Fruit fly (Drosophila melanogaster) whole organism, embryonic: Measurements from ENCODE around the gene CaMKII.

Experiments
- ATbp ChIP-seq: fragments of 200-800 bp; sonication (Bioruptor generic); optimal IDR thresholded peaks from 2 replicates; lab custom pipeline; 2017; ENCODE audit warnings: missing biosample characterization, mild to moderate bottlenecking, missing genetic modification characterization, missing genetic modification reagents
- Atf6 ChIP-seq: fragments of 200-800 bp; sonication (Bioruptor generic); IDR thresholded peaks from 2 replicates; pipeline ENCODE4 v1.3.6; 2022; ENCODE audit warnings: missing biosample characterization, missing genetic modification characterization
- CG10654 ChIP-seq: fragments of 200-800 bp; sonication (Bioruptor generic); optimal IDR thresholded peaks from 2 replicates; lab custom pipeline; 2016; ENCODE audit warnings: missing biosample characterization, missing genetic modification characterization
- CG12104 ChIP-seq: fragments of 200-800 bp; sonication (Bioruptor generic); optimal IDR thresholded peaks from 3 replicates; lab custom pipeline; 2016; ENCODE audit warnings: missing biosample characterization, missing genetic modification characterization
- CG13424 ChIP-seq: fragments of 200-800 bp; sonication (Bioruptor generic); optimal IDR thresholded peaks from 2 replicates; lab custom pipeline; 2019; ENCODE audit warnings: missing biosample characterization, mild to moderate bottlenecking, missing genetic modification characterization, moderate library complexity
- CG13894 ChIP-seq: fragments of 200-800 bp; sonication (Bioruptor generic); optimal IDR thresholded peaks from 3 replicates; lab custom pipeline; 2018; ENCODE audit warnings: missing biosample characterization, mild to moderate bottlenecking, missing genetic modification characterization, moderate library complexity
- CG14710 ChIP-seq: fragments of 200-800 bp; sonication (Bioruptor generic); optimal IDR thresholded peaks from 3 replicates; lab custom pipeline; 2019; ENCODE audit warnings: missing biosample characterization, mild to moderate bottlenecking, missing genetic modification characterization, moderate library complexity
- CG14965 ChIP-seq: fragments of 200-800 bp; sonication (Bioruptor generic); optimal IDR thresholded peaks from 2 replicates; lab custom pipeline; 2016; ENCODE audit warnings: missing biosample characterization, missing genetic modification characterization, borderline replicate concordance
- CG16815 ChIP-seq: fragments of 200-800 bp; sonication (Bioruptor generic); optimal IDR thresholded peaks from 3 replicates; lab custom pipeline; 2017; ENCODE audit warnings: missing biosample characterization, mild to moderate bottlenecking, missing genetic modification characterization
- CG18764 ChIP-seq: fragments of 200-800 bp; sonication (Bioruptor generic); optimal IDR thresholded peaks from 3 replicates; lab custom pipeline; 2016; ENCODE audit warnings: missing biosample characterization, missing genetic modification characterization
- CG2116 ChIP-seq: fragments of 200-800 bp; sonication (Bioruptor generic); optimal IDR thresholded peaks from 3 replicates; lab custom pipeline; 2018; ENCODE audit warnings: missing biosample characterization, mild to moderate bottlenecking, missing genetic modification characterization
- CG2120 ChIP-seq: fragments of 200-800 bp; sonication (Bioruptor generic); optimal IDR thresholded peaks from 3 replicates; lab custom pipeline; 2016; ENCODE audit warnings: missing biosample characterization, missing genetic modification characterization
- CG2712 ChIP-seq: fragments of 200-800 bp; optimal IDR thresholded peaks from 3 replicates; lab custom pipeline; 2019; ENCODE audit warnings: missing biosample characterization, mild to moderate bottlenecking, missing genetic modification characterization, moderate library complexity
- CG3065 ChIP-seq: fragments of 200-800 bp; sonication (Bioruptor generic); optimal IDR thresholded peaks from 2 replicates; lab custom pipeline; 2016; ENCODE audit warnings: missing biosample characterization, missing genetic modification characterization
- CG4424 ChIP-seq: fragments of 200-800 bp; sonication (Bioruptor generic); optimal IDR thresholded peaks from 3 replicates; lab custom pipeline; 2016; ENCODE audit warnings: missing biosample characterization, missing genetic modification characterization
- CG4854 ChIP-seq: fragments of 200-800 bp; sonication (Bioruptor generic); optimal IDR thresholded peaks from 2 replicates; lab custom pipeline; 2016; ENCODE audit warnings: missing biosample characterization, missing genetic modification characterization, inconsistent platforms
- CG5953 ChIP-seq: fragments of 200-800 bp; sonication (Bioruptor generic); IDR thresholded peaks from 2 replicates; pipeline ENCODE4 v1.3.6; 2022; ENCODE audit warnings: missing biosample characterization, missing genetic modification characterization
- CG6791 ChIP-seq: fragments of 200-800 bp; sonication (Bioruptor generic); IDR thresholded peaks from 3 replicates; pipeline ENCODE4 v1.3.6; 2022; ENCODE audit warnings: missing biosample characterization, missing genetic modification characterization; ENCODE audit not compliant: partially characterized antibody
- CG7745 ChIP-seq: fragments of 200-800 bp; sonication (Bioruptor generic); optimal IDR thresholded peaks from 2 replicates; lab custom pipeline; 2018; ENCODE audit warnings: missing biosample characterization, mild to moderate bottlenecking, missing genetic modification characterization, moderate library complexity
- CG8765 ChIP-seq: fragments of 200-800 bp; sonication (Bioruptor generic); IDR thresholded peaks from 2 replicates; pipeline ENCODE4 v1.3.6; 2022; ENCODE audit warnings: missing biosample characterization, missing genetic modification characterization
- D ChIP-seq, 2 experiments: fragments of 200-800 bp in 1 of 2; fragments of >200 bp in 1 of 2; sonication (Bioruptor generic) in 1 of 2; optimal IDR thresholded peaks; 2 replicates in 1 of 2; 3 replicates in 1 of 2; lab custom pipeline; 2017; ENCODE audit warnings: mild to moderate bottlenecking in 1 of 2, missing biosample characterization in 1 of 2, missing genetic modification characterization in 1 of 2, missing genetic modification reagents in 1 of 2
- Deaf1 ChIP-seq: fragments of 200-800 bp; optimal IDR thresholded peaks from 3 replicates; lab custom pipeline; 2019; ENCODE audit warnings: missing biosample characterization, mild to moderate bottlenecking, missing genetic modification characterization, moderate library complexity
- Dp ChIP-seq: fragments of 200-800 bp; sonication (Bioruptor generic); optimal IDR thresholded peaks from 2 replicates; lab custom pipeline; 2018; ENCODE audit warnings: missing biosample characterization, mild to moderate bottlenecking, missing genetic modification characterization, moderate library complexity
- Dref ChIP-seq: fragments of 200-800 bp; sonication (Bioruptor generic); IDR thresholded peaks from 2 replicates; pipeline ENCODE4 v1.3.6; 2022; ENCODE audit warnings: missing biosample characterization, missing genetic modification characterization
- HLH3B ChIP-seq: fragments of 200-800 bp; sonication (Bioruptor generic); IDR thresholded peaks from 2 replicates; pipeline ENCODE4 v1.3.6; 2022; ENCODE audit warnings: missing biosample characterization, missing genetic modification characterization
- Hr3 ChIP-seq: fragments of 200-800 bp; sonication (Bioruptor generic); optimal IDR thresholded peaks from 3 replicates; lab custom pipeline; 2016; ENCODE audit warnings: missing biosample characterization, missing genetic modification characterization
- Meics ChIP-seq: fragments of 200-800 bp; sonication (Bioruptor generic); optimal IDR thresholded peaks from 2 replicates; lab custom pipeline; 2017; ENCODE audit warnings: missing biosample characterization, mild to moderate bottlenecking, missing genetic modification characterization
- Mrtf ChIP-seq: fragments of 200-800 bp; sonication (Bioruptor generic); IDR thresholded peaks from 3 replicates; pipeline ENCODE4 v1.3.6; 2022; ENCODE audit warnings: missing biosample characterization, missing genetic modification characterization
- Nf-YC ChIP-seq: fragments of 200-800 bp; optimal IDR thresholded peaks from 3 replicates; lab custom pipeline; 2019; ENCODE audit warnings: missing biosample characterization, mild to moderate bottlenecking, missing genetic modification characterization, moderate library complexity
- NfI ChIP-seq: fragments of 200-800 bp; sonication (Bioruptor generic); optimal IDR thresholded peaks from 3 replicates; lab custom pipeline; 2018; ENCODE audit warnings: missing biosample characterization, mild to moderate bottlenecking, missing genetic modification characterization, moderate library complexity
- Optix ChIP-seq: fragments of 200-800 bp; sonication (Bioruptor generic); IDR thresholded peaks from 3 replicates; pipeline ENCODE4 v1.3.6; 2022; ENCODE audit warnings: missing biosample characterization, missing genetic modification characterization
- Rfx ChIP-seq: fragments of 200-800 bp; sonication (Bioruptor generic); IDR thresholded peaks from 2 replicates; pipeline ENCODE4 v1.3.6; 2022; ENCODE audit warnings: missing biosample characterization, missing genetic modification characterization
- bbx ChIP-seq: fragments of 200-800 bp; sonication (Bioruptor generic); IDR thresholded peaks from 2 replicates; pipeline ENCODE4 v1.3.6; 2022; ENCODE audit warnings: missing biosample characterization, missing genetic modification characterization; ENCODE audit not compliant: partially characterized antibody
- cas ChIP-seq: fragments of 200-800 bp; sonication (Bioruptor generic); IDR thresholded peaks from 2 replicates; pipeline ENCODE4 v1.3.6; 2022; ENCODE audit warnings: missing biosample characterization, missing genetic modification characterization
- dmrt11E ChIP-seq: fragments of 200-800 bp; sonication (Bioruptor generic); optimal IDR thresholded peaks from 3 replicates; lab custom pipeline; 2018; ENCODE audit warnings: missing biosample characterization, mild to moderate bottlenecking, missing genetic modification characterization, moderate library complexity
- eve ChIP-seq, 2 experiments: fragments of >200 bp; optimal IDR thresholded peaks; 2 replicates each; lab custom pipeline; 2017; ENCODE audit warnings: missing biosample characterization in 2 of 2, missing genetic modification characterization in 2 of 2
- fd102C ChIP-seq: fragments of 200-800 bp; sonication (Bioruptor generic); optimal IDR thresholded peaks from 2 replicates; lab custom pipeline; 2018; ENCODE audit warnings: missing biosample characterization, mild to moderate bottlenecking, missing genetic modification characterization, moderate library complexity
- gt ChIP-seq: fragments of 200-800 bp; sonication (Bioruptor generic); IDR thresholded peaks from 2 replicates; pipeline ENCODE4 v1.3.6; 2022; ENCODE audit warnings: missing biosample characterization, missing genetic modification characterization
- hkb ChIP-seq, 2 experiments: fragments of 200-800 bp in 1 of 2; fragments of >200 bp in 1 of 2; sonication (Bioruptor generic) in 1 of 2; IDR thresholded peaks in 1 of 2; optimal IDR thresholded peaks in 1 of 2; 2 replicates each; pipeline versions ENCODE4 v1.3.6 to Lab custom; 2017 to 2022; ENCODE audit warnings: missing biosample characterization in 1 of 2, missing genetic modification characterization in 1 of 2
- lmd ChIP-seq: fragments of 200-800 bp; sonication (Bioruptor generic); IDR thresholded peaks from 2 replicates; pipeline ENCODE4 v1.3.6; 2022; ENCODE audit warnings: missing biosample characterization, missing genetic modification characterization
- otp ChIP-seq: fragments of 200-800 bp; sonication (Bioruptor generic); IDR thresholded peaks from 3 replicates; pipeline ENCODE4, ENCODE4 v1.3.6; 2022; ENCODE audit warnings: missing biosample characterization, missing genetic modification characterization
- pfk ChIP-seq: fragments of 200-800 bp; sonication (Bioruptor generic); optimal IDR thresholded peaks from 2 replicates; lab custom pipeline; 2018; ENCODE audit warnings: missing biosample characterization, mild to moderate bottlenecking, missing genetic modification characterization, moderate library complexity
- slou ChIP-seq: fragments of 200-800 bp; sonication (Bioruptor generic); optimal IDR thresholded peaks from 3 replicates; lab custom pipeline; 2016; ENCODE audit warnings: missing biosample characterization, missing genetic modification characterization
- sr ChIP-seq: fragments of 200-800 bp; sonication (Bioruptor generic); IDR thresholded peaks from 3 replicates; pipeline ENCODE4 v1.3.6; 2022; ENCODE audit warnings: missing biosample characterization, missing genetic modification characterization
- ssp ChIP-seq: fragments of 200-800 bp; sonication (Bioruptor generic); IDR thresholded peaks from 2 replicates; pipeline ENCODE4 v1.3.6; 2022; ENCODE audit warnings: missing biosample characterization, missing genetic modification characterization
- stwl ChIP-seq: fragments of 200-800 bp; sonication (Bioruptor generic); optimal IDR thresholded peaks from 3 replicates; lab custom pipeline; 2018; ENCODE audit warnings: missing biosample characterization, mild to moderate bottlenecking, missing genetic modification characterization, moderate library complexity
- tap ChIP-seq: fragments of 200-800 bp; optimal IDR thresholded peaks from 3 replicates; lab custom pipeline; 2019; ENCODE audit warnings: missing biosample characterization, mild to moderate bottlenecking, missing genetic modification characterization, moderate library complexity
- tin ChIP-seq: fragments of 200-800 bp; sonication (Bioruptor generic); optimal IDR thresholded peaks from 3 replicates; lab custom pipeline; 2016; ENCODE audit warnings: missing biosample characterization, missing genetic modification characterization
- tup ChIP-seq: fragments of 200-800 bp; sonication (Bioruptor generic); optimal IDR thresholded peaks from 2 replicates; lab custom pipeline; 2016; ENCODE audit warnings: missing biosample characterization, mild to moderate bottlenecking, missing genetic modification characterization, moderate library complexity

Gene CaMKII

DNA sequence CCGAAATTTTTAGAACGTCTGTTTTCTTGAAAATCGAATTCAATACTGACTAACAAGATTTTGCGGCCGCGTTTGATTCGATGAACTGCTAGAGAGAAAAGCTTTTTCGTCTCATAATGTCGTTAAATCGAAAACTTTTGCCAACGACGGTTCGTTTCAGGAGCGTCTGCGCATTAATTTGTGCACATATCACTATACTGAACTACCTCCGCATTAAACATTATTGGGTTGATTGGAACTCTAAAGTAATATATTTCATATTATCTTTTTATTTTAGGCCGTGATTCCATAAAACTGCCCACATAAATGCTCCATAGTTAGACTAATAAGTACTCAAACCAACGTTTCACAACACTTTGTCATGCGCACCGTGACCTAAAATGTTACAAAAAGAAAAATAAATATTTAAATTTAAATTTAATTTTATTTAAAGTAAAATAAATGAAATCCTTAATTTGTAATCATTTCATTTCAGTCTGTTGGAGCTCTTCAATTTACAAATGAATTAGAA lies at the start of gene CaMKII:
Gene CaMKII (minus strand): TSS at position 51 of the 511 bp plus-strand sequence.
- peak in 1 of 2 experiments; percentile 28 for TF ChIP-seq eve (GFP tag; optimal IDR thresholded peaks at IDR 0.05; lab: Kevin White, UChicago)
- TF ChIP-seq slou (GFP tag; lab: Kevin White, UChicago), result no peak
- TF ChIP-seq CG2120, result peak; percentile 36
- peak; percentile 26 for TF ChIP-seq CG2116 (GFP tag; lab: Kevin White, UChicago)
- peak; percentile 6; the same call in 1 of the 2 replicates for TF ChIP-seq HLH3B (GFP tag; lab: Robert Waterston, UW)
- peak; percentile 34 for TF ChIP-seq CG14710 (tag; lab: Kevin White, UChicago)
- TF ChIP-seq otp (GFP tag; lab: Robert Waterston, UW), result no peak
- no peak for TF ChIP-seq ATbp (GFP tag; lab: Kevin White, UChicago)
- TF ChIP-seq Mrtf (GFP tag; lab: Robert Waterston, UW), result no peak
- peak; percentile 8 for TF ChIP-seq fd102C (GFP tag; lab: Kevin White, UChicago)
- no peak for TF ChIP-seq Deaf1 (tag; lab: Kevin White, UChicago)
- peak; percentile 53 for TF ChIP-seq dmrt11E (tag; lab: Kevin White, UChicago)
- TF ChIP-seq CG10654 (GFP tag; lab: Kevin White, UChicago), result peak; percentile 10
- no peak for TF ChIP-seq sr (GFP tag; lab: Robert Waterston, UW)
- TF ChIP-seq tap (tag; lab: Kevin White, UChicago), result peak; percentile 9
- peak; percentile 7 for TF ChIP-seq Dp (GFP tag; lab: Kevin White, UChicago)
- peak; percentile 67 for TF ChIP-seq CG2712 (tag; lab: Kevin White, UChicago)
- peak; percentile 61 for TF ChIP-seq Nf-YC
- TF ChIP-seq CG18764 (GFP tag; lab: Kevin White, UChicago), result peak; percentile 15
- no peak for TF ChIP-seq gt (GFP tag; lab: Robert Waterston, UW)
- no peak for TF ChIP-seq CG7745 (tag; lab: Kevin White, UChicago)
- no peak for TF ChIP-seq CG3065 (GFP tag; lab: Kevin White, UChicago)
- TF ChIP-seq CG6791, result no peak
- TF ChIP-seq NfI (GFP tag; lab: Kevin White, UChicago), result no peak
- TF ChIP-seq pfk (GFP tag; lab: Kevin White, UChicago), result no peak
- no peak for TF ChIP-seq bbx (GFP tag; lab: Robert Waterston, UW)
- no peak for TF ChIP-seq cas (GFP tag; lab: Robert Waterston, UW)
- no peak for TF ChIP-seq CG16815 (GFP tag; lab: Kevin White, UChicago)
- TF ChIP-seq Atf6 (GFP tag; lab: Robert Waterston, UW), result peak; percentile 24; the same call in 1 of the 2 replicates
- TF ChIP-seq stwl (tag; lab: Kevin White, UChicago), result peak; percentile 27
- TF ChIP-seq Rfx (GFP tag; lab: Robert Waterston, UW), result no peak
- TF ChIP-seq CG8765 (GFP tag; lab: Robert Waterston, UW), result no peak
- peak; percentile 39 for TF ChIP-seq Hr3
- no peak for TF ChIP-seq CG14965 (GFP tag; lab: Kevin White, UChicago)
- peak; percentile 14 for TF ChIP-seq tup (GFP tag; lab: Kevin White, UChicago)
- no peak for TF ChIP-seq CG5953 (GFP tag; lab: Robert Waterston, UW)
- no peak for TF ChIP-seq lmd
- TF ChIP-seq D (optimal IDR thresholded peaks at IDR 0.05; lab: Kevin White, UChicago), result no peak
- peak; percentile 33 for TF ChIP-seq D (GFP tag; optimal IDR thresholded peaks at IDR 0.05; lab: Kevin White, UChicago)
- TF ChIP-seq tin, result peak; percentile 14
- TF ChIP-seq CG13424 (tag; lab: Kevin White, UChicago), result peak; percentile 25
- peak; percentile 28 for TF ChIP-seq CG12104 (GFP tag; lab: Kevin White, UChicago)
- no peak for TF ChIP-seq Optix
- peak; percentile 54 for TF ChIP-seq CG4424 (GFP tag; lab: Kevin White, UChicago)
- TF ChIP-seq CG13894 (tag; lab: Kevin White, UChicago), result peak; percentile 49
- TF ChIP-seq Dref (GFP tag; lab: Robert Waterston, UW), result no peak
- no peak for TF ChIP-seq hkb (optimal IDR thresholded peaks at IDR 0.05; lab: Kevin White, UChicago)
- peak; percentile 47; the same call in 1 of the 2 replicates for TF ChIP-seq hkb (GFP tag; IDR thresholded peaks at IDR 0.05; lab: Robert Waterston, UW)
- peak; percentile 29; the same call in 1 of the 2 replicates for TF ChIP-seq ssp (GFP tag; lab: Robert Waterston, UW)
- peak; percentile 18 for TF ChIP-seq CG4854 (GFP tag; lab: Kevin White, UChicago)
- no peak for TF ChIP-seq Meics (GFP tag; lab: Kevin White, UChicago)
